Fruit fly (Drosophila melanogaster) whole organism, prepupa: ENCODE data around the gene rasp.

ENCODE experiments used
- Blimp-1 ChIP-seq: fragments of 200-800 bp; sonication (Bioruptor generic); optimal IDR thresholded peaks from 3 replicates; lab custom pipeline; 2017; ENCODE audit warnings: missing biosample characterization, missing genetic modification characterization, mild to moderate bottlenecking, moderate library complexity, missing genetic modification reagents
- CG11294 ChIP-seq: fragments of 200-800 bp; sonication (Bioruptor generic); IDR thresholded peaks from 2 replicates; pipeline ENCODE4 v1.3.6; 2022; ENCODE audit warnings: missing biosample characterization, missing genetic modification characterization
- CG11902 ChIP-seq: fragments of 200-800 bp; sonication (Bioruptor generic); optimal IDR thresholded peaks from 3 replicates; lab custom pipeline; 2016; ENCODE audit warnings: missing biosample characterization, missing genetic modification characterization
- CG15336 ChIP-seq: fragments of 200-800 bp; sonication (Bioruptor generic); IDR thresholded peaks from 2 replicates; pipeline ENCODE4 v1.3.6; 2022; ENCODE audit warnings: missing biosample characterization, missing genetic modification characterization
- CG1621 ChIP-seq: fragments of 200-800 bp; sonication (Bioruptor generic); optimal IDR thresholded peaks from 3 replicates; lab custom pipeline; 2018; ENCODE audit warnings: missing biosample characterization, mild to moderate bottlenecking, missing genetic modification characterization
- CG16779 ChIP-seq: fragments of 200-800 bp; sonication (Bioruptor generic); optimal IDR thresholded peaks from 3 replicates; lab custom pipeline; 2017; ENCODE audit warnings: missing biosample characterization, mild to moderate bottlenecking, missing genetic modification characterization
- CG3032 ChIP-seq: fragments of 200-800 bp; optimal IDR thresholded peaks from 2 replicates; lab custom pipeline; 2019; ENCODE audit warnings: missing biosample characterization, mild to moderate bottlenecking, missing genetic modification characterization, moderate library complexity
- CG31627 ChIP-seq: fragments of 200-800 bp; sonication (Bioruptor generic); optimal IDR thresholded peaks from 3 replicates; lab custom pipeline; 2016; ENCODE audit warnings: missing biosample characterization, missing genetic modification characterization
- CG34406 ChIP-seq: fragments of 200-800 bp; sonication (Bioruptor generic); optimal IDR thresholded peaks from 3 replicates; lab custom pipeline; 2016; ENCODE audit warnings: missing biosample characterization, missing genetic modification characterization
- CG4318 ChIP-seq: fragments of 200-800 bp; sonication (Bioruptor generic); optimal IDR thresholded peaks from 3 replicates; lab custom pipeline; 2017; ENCODE audit warnings: missing biosample characterization, mild to moderate bottlenecking, missing genetic modification characterization
- CG6163 ChIP-seq: fragments of 200-800 bp; sonication (Bioruptor generic); IDR thresholded peaks from 3 replicates; pipeline ENCODE4 v1.3.6; 2022; ENCODE audit warnings: missing biosample characterization, missing genetic modification characterization
- CG6792 ChIP-seq: fragments of 200-800 bp; sonication (Bioruptor generic); optimal IDR thresholded peaks from 3 replicates; lab custom pipeline; 2016; ENCODE audit warnings: missing biosample characterization, missing genetic modification characterization
- CG6808 ChIP-seq: fragments of 200-800 bp; sonication (Bioruptor generic); optimal IDR thresholded peaks from 3 replicates; lab custom pipeline; 2017; ENCODE audit warnings: missing biosample characterization, missing genetic modification characterization, mild to moderate bottlenecking, moderate library complexity, missing genetic modification reagents
- CG7368 ChIP-seq: fragments of 200-800 bp; sonication (Bioruptor generic); optimal IDR thresholded peaks from 3 replicates; lab custom pipeline; 2016; ENCODE audit warnings: missing biosample characterization, missing genetic modification characterization
- CG8319 ChIP-seq: fragments of 200-800 bp; sonication (Bioruptor generic); optimal IDR thresholded peaks from 3 replicates; lab custom pipeline; 2016; ENCODE audit warnings: missing biosample characterization, missing genetic modification characterization
- CG8632 ChIP-seq: fragments of 200-800 bp; sonication (Bioruptor generic); optimal IDR thresholded peaks from 3 replicates; lab custom pipeline; 2016; ENCODE audit warnings: missing biosample characterization, missing genetic modification characterization
- CG9139 ChIP-seq: fragments of 200-800 bp; sonication (Bioruptor generic); optimal IDR thresholded peaks from 3 replicates; lab custom pipeline; 2017; ENCODE audit warnings: missing biosample characterization, mild to moderate bottlenecking, missing genetic modification characterization
- Eip78C ChIP-seq: fragments of 200-800 bp; sonication (Bioruptor generic); peaks from one replicate; lab custom pipeline; 2016; ENCODE audit warnings: missing biosample characterization, missing genetic modification characterization
- Eip93F ChIP-seq: fragments of 200-800 bp; sonication (Bioruptor generic); optimal IDR thresholded peaks from 2 replicates; lab custom pipeline; 2016; ENCODE audit warnings: missing biosample characterization, mild to moderate bottlenecking, missing genetic modification characterization
- Ets21C ChIP-seq: fragments of 200-800 bp; sonication (Bioruptor generic); optimal IDR thresholded peaks from 3 replicates; lab custom pipeline; 2016; ENCODE audit warnings: missing biosample characterization, missing genetic modification characterization
- Ets96B ChIP-seq: fragments of 200-800 bp; optimal IDR thresholded peaks from 2 replicates; lab custom pipeline; 2019; ENCODE audit warnings: missing biosample characterization, mild to moderate bottlenecking, missing genetic modification characterization, moderate library complexity
- Hr38 ChIP-seq: sonication (Bioruptor generic); optimal IDR thresholded peaks from 2 replicates; lab custom pipeline; 2016; ENCODE audit warnings: missing biosample characterization, missing genetic modification characterization
- Hr39 ChIP-seq: fragments of 200-800 bp; sonication (Bioruptor generic); optimal IDR thresholded peaks from 2 replicates; lab custom pipeline; 2016; ENCODE audit warnings: missing biosample characterization, missing genetic modification characterization
- Lpt ChIP-seq: fragments of 200-800 bp; sonication (Bioruptor generic); optimal IDR thresholded peaks from 3 replicates; lab custom pipeline; 2016; ENCODE audit warnings: missing biosample characterization, missing genetic modification characterization
- Smox ChIP-seq: fragments of 200-800 bp; sonication (Bioruptor generic); optimal IDR thresholded peaks from 3 replicates; lab custom pipeline; 2016; ENCODE audit warnings: missing biosample characterization, missing genetic modification characterization
- Sox14 ChIP-seq: fragments of 200-800 bp; sonication (Bioruptor generic); optimal IDR thresholded peaks from 3 replicates; lab custom pipeline; 2016; ENCODE audit warnings: missing biosample characterization, missing genetic modification characterization
- achi ChIP-seq: fragments of 200-800 bp; sonication (Bioruptor generic); optimal IDR thresholded peaks from 3 replicates; lab custom pipeline; 2016; ENCODE audit warnings: missing biosample characterization, missing genetic modification characterization
- cyc ChIP-seq: fragments of 200-800 bp; sonication (Bioruptor generic); optimal IDR thresholded peaks from 3 replicates; lab custom pipeline; 2016; ENCODE audit warnings: missing biosample characterization, missing genetic modification characterization
- dac ChIP-seq: fragments of 200-800 bp; sonication (Bioruptor generic); optimal IDR thresholded peaks from 2 replicates; lab custom pipeline; 2017; ENCODE audit warnings: missing biosample characterization, mild to moderate bottlenecking, missing genetic modification characterization
- dsx ChIP-seq: fragments of 200-800 bp; optimal IDR thresholded peaks from 3 replicates; lab custom pipeline; 2019; ENCODE audit warnings: missing biosample characterization, mild to moderate bottlenecking, missing genetic modification characterization, moderate library complexity; ENCODE audit not compliant: poor library complexity, severe bottlenecking
- eg ChIP-seq: fragments of 200-800 bp; sonication (Bioruptor generic); IDR thresholded peaks from 3 replicates; pipeline ENCODE4 v1.3.6; 2022; ENCODE audit warnings: missing biosample characterization, missing genetic modification characterization
- esn ChIP-seq: fragments of 200-800 bp; sonication (Bioruptor generic); optimal IDR thresholded peaks from 2 replicates; lab custom pipeline; 2016; ENCODE audit warnings: missing biosample characterization, mild to moderate bottlenecking, missing genetic modification characterization, moderate library complexity
- fd59A ChIP-seq: fragments of 200-800 bp; sonication (Bioruptor generic); optimal IDR thresholded peaks from 2 replicates; lab custom pipeline; 2017; ENCODE audit warnings: missing biosample characterization, mild to moderate bottlenecking, missing genetic modification characterization, missing genetic modification reagents
- fd85E ChIP-seq: fragments of 200-800 bp; sonication (Bioruptor generic); optimal IDR thresholded peaks from 3 replicates; lab custom pipeline; 2016; ENCODE audit warnings: missing biosample characterization, missing genetic modification characterization
- lz ChIP-seq: fragments of 200-800 bp; sonication (Bioruptor generic); optimal IDR thresholded peaks from 3 replicates; lab custom pipeline; 2016; ENCODE audit warnings: missing biosample characterization, missing genetic modification characterization
- pdm3 ChIP-seq: fragments of 200-800 bp; sonication (Bioruptor generic); optimal IDR thresholded peaks from 3 replicates; lab custom pipeline; 2016; ENCODE audit warnings: missing biosample characterization, missing genetic modification characterization
- salr ChIP-seq, 2 experiments: fragments of 200-800 bp; sonication (Bioruptor generic); optimal IDR thresholded peaks; 3 replicates each; lab custom pipeline; 2016 to 2018; ENCODE audit warnings: missing biosample characterization in 2 of 2, missing genetic modification characterization in 2 of 2, mild to moderate bottlenecking in 1 of 2
- svp ChIP-seq: fragments of 200-800 bp; sonication (Bioruptor generic); peaks from one replicate; lab custom pipeline; 2016; ENCODE audit warnings: missing biosample characterization, missing genetic modification characterization
- topi ChIP-seq: fragments of 200-800 bp; sonication (Bioruptor generic); optimal IDR thresholded peaks from 3 replicates; lab custom pipeline; 2016; ENCODE audit warnings: missing biosample characterization, missing genetic modification characterization
- vri ChIP-seq: fragments of 200-800 bp; sonication (Bioruptor generic); optimal IDR thresholded peaks from 3 replicates; lab custom pipeline; 2016; ENCODE audit warnings: missing biosample characterization, mild to moderate bottlenecking, missing genetic modification characterization

The rasp gene

dm6 chr3L:3162584-3162983 is 604 bp downstream of the rasp start:
- TF ChIP-seq dsx (GFP tag; lab: Kevin White, UChicago): no peak
- no peak for TF ChIP-seq Blimp-1 (GFP tag; lab: Kevin White, UChicago)
- no peak for TF ChIP-seq CG8319
- no peak for TF ChIP-seq esn (GFP tag; lab: Kevin White, UChicago)

dm6 chr3L:3164951-3165350 is 3.0 kb downstream of the rasp start, which contains the start of gene CG32280:
Gene CG32280 (plus strand): TSS chr3L:3165181.
- TF ChIP-seq esn (GFP tag; lab: Kevin White, UChicago) (peak; percentile 48), CG34406 (GFP tag; lab: Kevin White, UChicago) (no peak), CG6792 (GFP tag; lab: Kevin White, UChicago) (peak; percentile 5), CG11294 (no peak), eg (GFP tag; lab: Robert Waterston, UW) (no peak; the same call in 1 of the 3 replicates), CG8632 (no peak), cyc (GFP tag; lab: Kevin White, UChicago) (peak; percentile 36), lz (peak; percentile 29), Ets21C (GFP tag; lab: Kevin White, UChicago) (peak; percentile 20), CG1621 (peak; percentile 67), CG16779 (tag; lab: Kevin White, UChicago) (no peak), achi (GFP tag; lab: Kevin White, UChicago) (no peak), Eip78C (GFP tag; lab: Kevin White, UChicago) (no peak), svp (no peak), CG31627 (peak; percentile 23), dac (GFP tag; lab: Kevin White, UChicago) (no peak), CG6808 (GFP tag; lab: Kevin White, UChicago) (no peak), Hr39 (GFP tag; lab: Kevin White, UChicago) (peak; percentile 33), Sox14 (peak; percentile 27)

dm6 chr3L:3165399-3165798 is 3.4 kb downstream of the rasp start:
- TF ChIP-seq Ets21C (GFP tag; lab: Kevin White, UChicago): no peak
- no peak for TF ChIP-seq svp
- peak; percentile 15 for TF ChIP-seq vri
- TF ChIP-seq, all 60 proteins: peak for 1

dm6 chr3L:3166200-3166695 is 4.3 kb downstream of the rasp start, which contains the start of gene Asciz:
Gene Asciz (minus strand): TSS chr3L:3166250.
- no peak for TF ChIP-seq lz
- no peak for TF ChIP-seq pdm3
- TF ChIP-seq CG6163 (GFP tag; lab: Robert Waterston, UW): no peak
- no peak for TF ChIP-seq CG9139 (GFP tag; lab: Kevin White, UChicago)
- TF ChIP-seq Hr38 (GFP tag; lab: Kevin White, UChicago): no peak
- no peak for TF ChIP-seq Ets96B (tag; lab: Kevin White, UChicago)
- no peak for TF ChIP-seq CG11902
- TF ChIP-seq Blimp-1 (GFP tag; lab: Kevin White, UChicago): no peak
- TF ChIP-seq svp: peak; percentile 92

dm6 chr3L:3169107-3169506 is 7.1 kb downstream of the rasp start, which contains the start of the genes CG32278 and CG32281:
Gene CG32278 (plus strand): TSS chr3L:3169286.
Gene CG32281 (plus strand): TSS chr3L:3169375.
- no peak for TF ChIP-seq CG4318 (GFP tag; lab: Kevin White, UChicago)
- TF ChIP-seq Hr39 (GFP tag; lab: Kevin White, UChicago): no peak
- TF ChIP-seq fd59A (GFP tag; lab: Kevin White, UChicago): no peak
- TF ChIP-seq salr (GFP tag; optimal IDR thresholded peaks at IDR 0.05; lab: Kevin White, UChicago): no peak
- no peak for TF ChIP-seq lz
- no peak for TF ChIP-seq eg (GFP tag; lab: Robert Waterston, UW)
- no peak for TF ChIP-seq topi
- TF ChIP-seq CG15336 (GFP tag; lab: Robert Waterston, UW): no peak
- no peak for TF ChIP-seq Lpt
- TF ChIP-seq dsx (GFP tag; lab: Kevin White, UChicago): no peak
- TF ChIP-seq CG3032 (tag; lab: Kevin White, UChicago): no peak
- TF ChIP-seq Eip93F: no peak
- TF ChIP-seq Ets96B (tag; lab: Kevin White, UChicago): no peak
- TF ChIP-seq CG11902: no peak
- no peak for TF ChIP-seq CG7368 (GFP tag; lab: Kevin White, UChicago)
- TF ChIP-seq Smox (GFP tag; lab: Kevin White, UChicago): no peak
- no peak for TF ChIP-seq fd85E (GFP tag; lab: Kevin White, UChicago)
